Worm (Caenorhabditis elegans): Measurements from ENCODE around the gene hpo-7.

- TF ChIP-seq nhr-28 (tag; optimal IDR thresholded peaks at IDR 0.05) (no peak), ama-1 (optimal IDR thresholded peaks at IDR 0.05) (no peak)
Measured at ce11 chrII:2170085-2170484, 34.6 kb upstream of the hpo-7 start, which contains the start of gene C33C12.12.

All from whole organism, L3 larva.